Worm (Caenorhabditis elegans): Measurements from ENCODE around the gene rdy-2.

Gene rdy-2

ce11 chrV:13589494-13590176, 11.1 kb downstream of the rdy-2 start, which contains the start of the genes F53F4.2 and F53F4.18:
TSS of gene F53F4.2 (minus strand) at chrV:13589594.
TSS of gene F53F4.18 (plus strand) at chrV:13590126.
- no peak for TF ChIP-seq ama-1 (optimal IDR thresholded peaks at IDR 0.05)
- TF ChIP-seq hnd-1 (tag; optimal IDR thresholded peaks at IDR 0.05), result no peak
- TF ChIP-seq aly-1 (tag; optimal IDR thresholded peaks at IDR 0.05), result no peak
- TF ChIP-seq ceh-13 (GFP tag; optimal IDR thresholded peaks at IDR 0.05), result no peak
- no peak for TF ChIP-seq ceh-36 (tag; optimal IDR thresholded peaks at IDR 0.05)
- no peak for TF ChIP-seq tra-4 (tag; optimal IDR thresholded peaks at IDR 0.05)
- no peak for TF ChIP-seq hmbx-1 (tag; optimal IDR thresholded peaks at IDR 0.05)
- no peak for TF ChIP-seq F13C5.2 (tag; optimal IDR thresholded peaks at IDR 0.05)

DNA sequence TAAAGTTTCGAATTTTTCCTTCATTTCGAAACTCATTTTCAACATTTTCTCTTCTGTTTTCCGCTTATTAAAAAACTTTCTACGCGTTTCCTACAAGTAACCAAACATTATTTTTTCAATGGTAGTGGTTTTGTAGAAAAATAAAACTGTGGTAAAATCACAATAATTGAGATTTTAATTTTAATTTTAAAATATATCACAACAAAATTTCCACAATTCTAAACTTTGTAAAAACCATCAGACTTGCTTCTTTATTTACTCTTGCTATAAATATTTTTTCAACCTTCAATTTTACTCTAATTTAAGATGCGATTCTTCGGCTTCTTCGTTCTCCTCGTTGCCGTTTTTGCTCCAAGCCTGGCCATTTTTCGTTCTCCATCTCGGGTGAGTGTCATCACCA, 12.9 kb downstream of the rdy-2 start, which contains the start of gene F53F4.17:
Gene F53F4.17 (plus strand): TSS at position 301 of the 400 bp plus-strand sequence.
- no peak for TF ChIP-seq pes-1 (GFP tag; IDR thresholded peaks at IDR 0.05)
- no peak for TF ChIP-seq hmbx-1 (tag; optimal IDR thresholded peaks at IDR 0.05)
- TF ChIP-seq tra-4 (tag; optimal IDR thresholded peaks at IDR 0.05), result no peak
- no peak for TF ChIP-seq ceh-13 (GFP tag; optimal IDR thresholded peaks at IDR 0.05)
- TF ChIP-seq B0310.2 (tag; optimal IDR thresholded peaks at IDR 0.05), result no peak
- no peak for TF ChIP-seq ets-7 (tag; optimal IDR thresholded peaks at IDR 0.05)
- no peak for TF ChIP-seq tbx-37 (GFP tag; conservative IDR thresholded peaks at IDR 0.05)
- TF ChIP-seq tbx-11 (GFP tag; IDR thresholded peaks at IDR 0.05), result no peak
- no peak for TF ChIP-seq hnd-1 (tag; optimal IDR thresholded peaks at IDR 0.05)
- TF ChIP-seq sea-1 (GFP tag; conservative IDR thresholded peaks at IDR 0.05), result no peak
- TF ChIP-seq flt-1 (GFP tag; IDR thresholded peaks at IDR 0.05), result no peak

DNA sequence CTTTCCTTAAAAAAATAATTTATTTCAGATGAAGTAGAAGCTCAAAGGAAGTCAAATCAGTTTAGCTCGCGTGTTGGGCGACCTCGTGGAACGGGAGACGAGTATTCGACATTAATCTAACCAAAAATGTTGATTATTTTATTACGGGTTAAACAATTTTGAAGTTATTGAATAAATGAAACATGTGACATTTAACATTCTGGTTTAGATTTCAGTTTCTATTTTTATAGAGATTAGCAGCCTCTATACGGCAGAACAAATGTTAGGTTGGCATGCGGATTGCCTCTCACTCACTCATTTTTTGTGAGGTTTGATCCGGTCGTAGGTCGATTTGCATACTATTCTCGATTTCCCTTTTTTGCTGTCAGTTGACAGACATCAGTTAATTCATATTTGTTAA, 16.3 kb downstream of the rdy-2 start, which contains the start of gene F53F4.1:
Gene F53F4.1 (plus strand): TSS at position 301 of the 400 bp plus-strand sequence.
- TF ChIP-seq tbx-11 (GFP tag; IDR thresholded peaks at IDR 0.05) (no peak), ceh-36 (tag; optimal IDR thresholded peaks at IDR 0.05) (no peak), B0310.2 (tag; optimal IDR thresholded peaks at IDR 0.05) (no peak)

ce11 chrV:13580696-13581095, 20.1 kb downstream of the rdy-2 start, which contains the start of gene C50B8.5:
TSS of gene C50B8.5 (plus strand) at chrV:13580968.
- TF ChIP-seq scrt-1 (GFP tag; IDR thresholded peaks at IDR 0.05) (no peak), aly-1 (tag; optimal IDR thresholded peaks at IDR 0.05) (no peak), tbx-11 (GFP tag; IDR thresholded peaks at IDR 0.05) (no peak), hmbx-1 (tag; optimal IDR thresholded peaks at IDR 0.05) (no peak), tbx-37 (GFP tag; conservative IDR thresholded peaks at IDR 0.05) (no peak), B0310.2 (tag; optimal IDR thresholded peaks at IDR 0.05) (no peak), flt-1 (GFP tag; IDR thresholded peaks at IDR 0.05) (no peak), hnd-1 (tag; optimal IDR thresholded peaks at IDR 0.05) (no peak), ceh-36 (tag; optimal IDR thresholded peaks at IDR 0.05) (no peak), F13C5.2 (tag; optimal IDR thresholded peaks at IDR 0.05) (no peak), hmg-4 (GFP tag; optimal IDR thresholded peaks at IDR 0.05) (no peak), ceh-13 (GFP tag; optimal IDR thresholded peaks at IDR 0.05) (no peak), sea-1 (GFP tag; conservative IDR thresholded peaks at IDR 0.05) (no peak), ama-1 (optimal IDR thresholded peaks at IDR 0.05) (no peak)

DNA sequence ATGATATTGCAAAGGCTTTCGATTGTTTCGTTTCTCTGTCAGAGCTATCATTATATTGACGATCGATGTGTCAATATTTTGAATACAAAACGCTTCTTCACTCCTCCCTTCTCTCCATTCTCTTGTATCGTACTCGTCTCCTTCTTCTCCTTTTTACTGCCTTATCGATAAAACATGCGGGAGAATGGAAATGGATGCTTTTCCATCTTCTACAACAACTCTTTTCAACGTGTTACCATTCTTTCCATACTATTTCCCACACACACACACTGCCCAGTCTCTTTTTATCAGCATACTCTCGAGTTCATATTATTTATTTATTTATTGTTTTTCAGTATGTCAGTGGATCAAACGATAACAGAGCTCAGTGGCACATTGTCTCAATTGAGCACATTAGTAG, 22.1 kb downstream of the rdy-2 start, which contains the start of gene C50B8.6:
Gene C50B8.6 (plus strand): TSS at position 336 of the 400 bp plus-strand sequence.
- no peak for TF ChIP-seq ama-1 (optimal IDR thresholded peaks at IDR 0.05)
- no peak for TF ChIP-seq tra-4 (tag; optimal IDR thresholded peaks at IDR 0.05)
- no peak for TF ChIP-seq hnd-1 (tag; optimal IDR thresholded peaks at IDR 0.05)
- no peak for TF ChIP-seq hmg-4 (GFP tag; optimal IDR thresholded peaks at IDR 0.05)

ce11 chrV:13577463-13577862, 23.3 kb downstream of the rdy-2 start:
- no peak for TF ChIP-seq tbx-37 (GFP tag; conservative IDR thresholded peaks at IDR 0.05)
- no peak for TF ChIP-seq B0310.2 (tag; optimal IDR thresholded peaks at IDR 0.05)

DNA sequence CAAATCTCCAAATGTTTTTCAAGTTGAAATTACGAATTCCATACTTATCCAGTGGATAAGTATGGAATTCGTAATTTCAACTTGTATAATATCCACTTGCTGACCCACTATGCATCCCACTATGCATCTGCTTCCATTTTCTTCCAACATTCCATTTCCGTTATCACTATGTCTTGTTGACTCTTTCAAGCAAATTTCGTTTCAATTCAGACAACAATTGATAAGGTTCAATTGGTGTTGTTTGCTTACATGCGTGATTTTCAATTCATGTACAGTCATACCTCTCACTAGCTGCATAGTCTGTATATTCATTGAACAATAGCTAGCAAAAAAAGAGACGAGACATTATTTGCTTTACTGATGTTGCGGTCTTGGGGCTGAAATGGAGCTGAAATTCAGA, 24.0 kb downstream of the rdy-2 start:
- TF ChIP-seq flt-1 (GFP tag; IDR thresholded peaks at IDR 0.05) (no peak), hnd-1 (tag; optimal IDR thresholded peaks at IDR 0.05) (no peak), ets-7 (tag; optimal IDR thresholded peaks at IDR 0.05) (no peak), sea-1 (GFP tag; conservative IDR thresholded peaks at IDR 0.05) (no peak), hmg-4 (GFP tag; optimal IDR thresholded peaks at IDR 0.05) (no peak), ceh-36 (tag; optimal IDR thresholded peaks at IDR 0.05) (no peak), aly-1 (tag; optimal IDR thresholded peaks at IDR 0.05) (no peak), ceh-13 (GFP tag; optimal IDR thresholded peaks at IDR 0.05) (no peak), tbx-11 (GFP tag; IDR thresholded peaks at IDR 0.05) (no peak), pes-1 (GFP tag; IDR thresholded peaks at IDR 0.05) (no peak), hmbx-1 (tag; optimal IDR thresholded peaks at IDR 0.05) (no peak), scrt-1 (GFP tag; IDR thresholded peaks at IDR 0.05) (no peak), tbx-37 (GFP tag; conservative IDR thresholded peaks at IDR 0.05) (no peak), B0310.2 (tag; optimal IDR thresholded peaks at IDR 0.05) (no peak), tra-4 (tag; optimal IDR thresholded peaks at IDR 0.05) (no peak), ama-1 (optimal IDR thresholded peaks at IDR 0.05) (no peak), F13C5.2 (tag; optimal IDR thresholded peaks at IDR 0.05) (no peak)

- TF ChIP-seq tbx-37 (GFP tag; conservative IDR thresholded peaks at IDR 0.05) (no peak), ama-1 (optimal IDR thresholded peaks at IDR 0.05) (no peak), ets-7 (tag; optimal IDR thresholded peaks at IDR 0.05) (no peak), pes-1 (GFP tag; IDR thresholded peaks at IDR 0.05) (no peak), ceh-36 (tag; optimal IDR thresholded peaks at IDR 0.05) (no peak), tbx-11 (GFP tag; IDR thresholded peaks at IDR 0.05) (no peak)
These were observed 24.9 kb downstream of the rdy-2 start for ce11 chrV:13575866-13576265.

All from whole organism, early embryonic.